Worm (Caenorhabditis elegans) whole organism, young adult: ENCODE data around the gene aqp-3.

Source experiments
- B0019.2 ChIP-seq: fragments of 200-800 bp; sonication (Bioruptor generic); conservative IDR thresholded peaks from 2 replicates; pipeline ENCODE4 v1.3.6; 2022; ENCODE audit warnings: missing genetic modification reagents, missing genetic modification characterization, missing compliant biosample characterization
- B0336.3 ChIP-seq: fragments of 200-800 bp; sonication (Bioruptor generic); IDR thresholded peaks from 2 replicates; pipeline ENCODE4 v1.3.6; 2022; ENCODE audit warnings: missing genetic modification characterization, missing compliant biosample characterization
- C06A6.2 ChIP-seq: fragments of 200-800 bp; sonication (Bioruptor generic); conservative IDR thresholded peaks from 2 replicates; pipeline ENCODE4 v1.3.6; 2022; ENCODE audit warnings: missing genetic modification characterization, missing compliant biosample characterization
- F22D6.2 ChIP-seq: sonication (generic microtip); optimal IDR thresholded peaks from 2 replicates; lab custom pipeline; 2016; ENCODE audit warnings: mild to moderate bottlenecking, missing genetic modification characterization, missing compliant biosample characterization
- F52B5.7 ChIP-seq: sonication (generic microtip); optimal IDR thresholded peaks from 2 replicates; lab custom pipeline; 2016; ENCODE audit warnings: mild to moderate bottlenecking, missing genetic modification characterization, missing compliant biosample characterization
- F57C9.4 ChIP-seq: sonication (generic microtip); optimal IDR thresholded peaks from 2 replicates; lab custom pipeline; 2017; ENCODE audit warnings: mild to moderate bottlenecking, missing genetic modification characterization, missing compliant biosample characterization
- K11D2.4 ChIP-seq: fragments of 200-800 bp; sonication (Bioruptor generic); IDR thresholded peaks from 2 replicates; pipeline ENCODE4 v1.3.6; 2022; ENCODE audit warnings: missing genetic modification reagents, missing genetic modification characterization, missing compliant biosample characterization
- K12H6.12 ChIP-seq: fragments of 200-800 bp; sonication (Bioruptor generic); optimal IDR thresholded peaks from 2 replicates; lab custom pipeline; 2018; ENCODE audit warnings: mild to moderate bottlenecking, missing genetic modification characterization, missing compliant biosample characterization
- T26A5.8 ChIP-seq: sonication (generic microtip); optimal IDR thresholded peaks from 2 replicates; lab custom pipeline; 2016; ENCODE audit warnings: missing genetic modification characterization, missing compliant biosample characterization
- Y67H2A.10 ChIP-seq: fragments of 200-800 bp; sonication (Bioruptor generic); conservative IDR thresholded peaks from 2 replicates; pipeline ENCODE4 v1.3.6; 2022; ENCODE audit warnings: missing genetic modification reagents, missing genetic modification characterization, missing compliant biosample characterization
- Y95B8A.8 ChIP-seq: fragments of 200-800 bp; sonication (Bioruptor generic); IDR thresholded peaks from 2 replicates; pipeline ENCODE4 v1.3.6; 2022; ENCODE audit warnings: missing genetic modification reagents, missing genetic modification characterization, missing compliant biosample characterization
- ZK185.1 ChIP-seq: sonication (generic microtip); optimal IDR thresholded peaks from 2 replicates; lab custom pipeline; 2016; ENCODE audit warnings: mild to moderate bottlenecking, missing genetic modification characterization, missing compliant biosample characterization; ENCODE audit not compliant: poor library complexity, severe bottlenecking
- ama-1 ChIP-seq, 3 experiments: fragments of 150-350 bp in 1 of 3; sonication (generic microtip) in 2 of 3; optimal IDR thresholded peaks; 2 replicates each; lab custom pipeline; 2014 to 2018; ENCODE audit warnings: missing biosample characterization in 2 of 3, missing genetic modification characterization in 2 of 3, missing genetic modification reagents in 2 of 3
- atf-7 ChIP-seq: sonication (generic microtip); optimal IDR thresholded peaks from 2 replicates; lab custom pipeline; 2017; ENCODE audit warnings: mild to moderate bottlenecking, missing genetic modification characterization, missing compliant biosample characterization
- attf-3 ChIP-seq: fragments of 200-800 bp; sonication (Bioruptor generic); conservative IDR thresholded peaks from 2 replicates; pipeline ENCODE4 v1.3.6; 2022; ENCODE audit warnings: missing genetic modification reagents, missing genetic modification characterization, missing compliant biosample characterization
- attf-5 ChIP-seq: fragments of 200-800 bp; sonication (Bioruptor generic); optimal IDR thresholded peaks from 2 replicates; lab custom pipeline; 2018; ENCODE audit warnings: mild to moderate bottlenecking, missing genetic modification characterization, missing compliant biosample characterization
- ceh-27 ChIP-seq: fragments of 200-800 bp; sonication (Bioruptor generic); optimal IDR thresholded peaks from 2 replicates; lab custom pipeline; 2018; ENCODE audit warnings: mild to moderate bottlenecking, missing genetic modification characterization, moderate library complexity, missing compliant biosample characterization
- ceh-40 ChIP-seq: fragments of 200-800 bp; sonication (Bioruptor generic); IDR thresholded peaks from 2 replicates; pipeline ENCODE4 v1.3.6; 2022; ENCODE audit warnings: missing genetic modification characterization, missing compliant biosample characterization
- chd-7 ChIP-seq: sonication (generic microtip); optimal IDR thresholded peaks from 2 replicates; lab custom pipeline; 2016; ENCODE audit warnings: mild to moderate bottlenecking, missing genetic modification characterization, moderate library complexity, missing compliant biosample characterization
- die-1 ChIP-seq: sonication (generic microtip); optimal IDR thresholded peaks from 2 replicates; lab custom pipeline; 2016; ENCODE audit warnings: missing genotype, mild to moderate bottlenecking, missing genetic modification characterization, missing compliant biosample characterization
- dox-1 ChIP-seq: fragments of 200-800 bp; sonication (Bioruptor generic); IDR thresholded peaks from 2 replicates; pipeline ENCODE4 v1.3.6; 2022; ENCODE audit warnings: missing genetic modification reagents, missing genetic modification characterization, missing compliant biosample characterization
- egl-44 ChIP-seq: fragments of 200-800 bp; sonication (Bioruptor generic); IDR thresholded peaks from 2 replicates; pipeline ENCODE4 v1.3.6; 2022; ENCODE audit warnings: missing genetic modification reagents, missing genetic modification characterization, missing compliant biosample characterization
- egrh-3 ChIP-seq: fragments of 200-800 bp; sonication (Bioruptor generic); IDR thresholded peaks from 2 replicates; pipeline ENCODE4 v1.3.6; 2022; ENCODE audit warnings: missing genetic modification reagents, missing genetic modification characterization, missing compliant biosample characterization
- ekl-4 ChIP-seq: fragments of 200-800 bp; sonication (Bioruptor generic); IDR thresholded peaks from 2 replicates; pipeline ENCODE4 v1.3.6; 2022; ENCODE audit warnings: missing genetic modification reagents, missing genetic modification characterization, missing compliant biosample characterization
- ets-4 ChIP-seq: fragments of 200-800 bp; sonication (Bioruptor generic); optimal IDR thresholded peaks from 2 replicates; lab custom pipeline; 2018; ENCODE audit warnings: mild to moderate bottlenecking, missing genetic modification characterization, missing compliant biosample characterization
- hmg-1.2 ChIP-seq: fragments of 200-800 bp; sonication (Bioruptor generic); IDR thresholded peaks from 2 replicates; pipeline ENCODE4 v1.3.6; 2022; ENCODE audit warnings: missing genetic modification reagents, missing genetic modification characterization, missing compliant biosample characterization
- let-526 ChIP-seq: fragments of 200-800 bp; sonication (Bioruptor generic); IDR thresholded peaks from 2 replicates; pipeline ENCODE4 v1.3.6; 2022; ENCODE audit warnings: missing genetic modification reagents, missing genetic modification characterization, missing compliant biosample characterization
- let-607 ChIP-seq, 2 experiments: fragments of 200-800 bp in 1 of 2; sonication (Bioruptor generic) in 1 of 2; sonication (generic microtip) in 1 of 2; optimal IDR thresholded peaks; 2 replicates each; lab custom pipeline; 2016 to 2018; ENCODE audit warnings: mild to moderate bottlenecking in 2 of 2, missing compliant biosample characterization in 2 of 2, missing genetic modification characterization in 2 of 2, moderate library complexity in 2 of 2, missing genotype in 1 of 2
- lin-35 ChIP-seq, 3 experiments: fragments of 150-350 bp in 2 of 3; sonication (generic microtip) in 1 of 3; optimal IDR thresholded peaks; 2 replicates each; lab custom pipeline; 2014 to 2018; ENCODE audit warnings: missing biosample characterization in 3 of 3, missing genetic modification characterization in 3 of 3, missing genetic modification reagents in 3 of 3
- lin-54 ChIP-seq: fragments of 200-800 bp; sonication (Bioruptor generic); optimal IDR thresholded peaks from 2 replicates; lab custom pipeline; 2018; ENCODE audit warnings: mild to moderate bottlenecking, missing genetic modification characterization, missing compliant biosample characterization
- lir-1 ChIP-seq: fragments of 200-800 bp; sonication (Bioruptor generic); conservative IDR thresholded peaks from 2 replicates; pipeline ENCODE4 v1.3.6; 2022; ENCODE audit warnings: missing genetic modification reagents, missing genetic modification characterization, missing compliant biosample characterization
- madf-10 ChIP-seq: sonication (generic microtip); optimal IDR thresholded peaks from 2 replicates; lab custom pipeline; 2016; ENCODE audit warnings: mild to moderate bottlenecking, missing genetic modification characterization, missing compliant biosample characterization
- madf-3 ChIP-seq: fragments of 200-800 bp; sonication (Bioruptor generic); IDR thresholded peaks from 2 replicates; pipeline ENCODE4 v1.3.6; 2022; ENCODE audit warnings: missing genetic modification reagents, missing genetic modification characterization, missing compliant biosample characterization
- madf-6 ChIP-seq: fragments of 200-800 bp; sonication (Bioruptor generic); IDR thresholded peaks from 2 replicates; pipeline ENCODE4 v1.3.6; 2022; ENCODE audit warnings: missing genetic modification reagents, missing genetic modification characterization, missing compliant biosample characterization
- mcd-1 ChIP-seq: fragments of 200-800 bp; sonication (Bioruptor generic); IDR thresholded peaks from 2 replicates; pipeline ENCODE4 v1.3.6; 2022; ENCODE audit warnings: missing genetic modification reagents, missing genetic modification characterization, missing compliant biosample characterization
- nfya-1 ChIP-seq: sonication (generic microtip); optimal IDR thresholded peaks from 2 replicates; lab custom pipeline; 2017; ENCODE audit warnings: antibody characterized with exemption, missing compliant biosample characterization, missing genetic modification characterization, borderline replicate concordance; ENCODE audit not compliant: insufficient read depth
- pbrm-1 ChIP-seq: fragments of 200-800 bp; sonication (Bioruptor generic); IDR thresholded peaks from 2 replicates; pipeline ENCODE4 v1.3.6; 2022; ENCODE audit warnings: missing genetic modification reagents, missing genetic modification characterization, missing compliant biosample characterization
- rcor-1 ChIP-seq: fragments of 200-800 bp; sonication (Bioruptor generic); IDR thresholded peaks from 2 replicates; pipeline ENCODE4 v1.3.6; 2022; ENCODE audit warnings: missing genetic modification reagents, missing genetic modification characterization, missing compliant biosample characterization
- rpc-1 ChIP-seq, 2 experiments: fragments of 150-350 bp in 1 of 2; sonication (generic microtip) in 1 of 2; optimal IDR thresholded peaks; 2 replicates each; lab custom pipeline; 2014 to 2018; ENCODE audit warnings: missing biosample characterization in 1 of 2, missing genetic modification characterization in 1 of 2, missing genetic modification reagents in 1 of 2, missing genotype in 1 of 2
- sdz-38 ChIP-seq: sonication (generic microtip); optimal IDR thresholded peaks from 2 replicates; lab custom pipeline; 2016; ENCODE audit warnings: missing genotype, missing genetic modification characterization, missing compliant biosample characterization
- somi-1 ChIP-seq: fragments of 200-800 bp; sonication (Bioruptor generic); optimal IDR thresholded peaks from 2 replicates; lab custom pipeline; 2018; ENCODE audit warnings: mild to moderate bottlenecking, missing genetic modification characterization, missing compliant biosample characterization
- tbp1 ChIP-seq: fragments of 200-800 bp; sonication (Bioruptor generic); optimal IDR thresholded peaks from 2 replicates; lab custom pipeline; 2018; ENCODE audit warnings: mild to moderate bottlenecking, missing genetic modification characterization, missing compliant biosample characterization
- tlf-1 ChIP-seq: fragments of 200-800 bp; sonication (Bioruptor generic); optimal IDR thresholded peaks from 2 replicates; lab custom pipeline; 2018; ENCODE audit warnings: mild to moderate bottlenecking, missing genetic modification characterization, missing compliant biosample characterization
- unc-130 ChIP-seq: sonication (generic microtip); optimal IDR thresholded peaks from 2 replicates; lab custom pipeline; 2016; ENCODE audit warnings: missing genetic modification reagents, missing genetic modification characterization, missing compliant biosample characterization
- unc-62 ChIP-seq: fragments of 150-350 bp; optimal IDR thresholded peaks from 2 replicates; lab custom pipeline; 2014; ENCODE audit warnings: missing biosample characterization, missing genetic modification reagents, missing genetic modification characterization
- zfh-2 ChIP-seq: fragments of 200-800 bp; sonication (Bioruptor generic); conservative IDR thresholded peaks from 2 replicates; pipeline ENCODE4 v1.3.6; 2022; ENCODE audit warnings: missing genetic modification reagents, missing genetic modification characterization, missing compliant biosample characterization
- ztf-25 ChIP-seq: fragments of 200-800 bp; sonication (Bioruptor generic); IDR thresholded peaks from 2 replicates; pipeline ENCODE4 v1.3.6; 2022; ENCODE audit warnings: missing genetic modification reagents, missing genetic modification characterization, missing compliant biosample characterization
- ztf-26 ChIP-seq: sonication (generic microtip); optimal IDR thresholded peaks from 2 replicates; lab custom pipeline; 2017; ENCODE audit warnings: missing genetic modification characterization, missing compliant biosample characterization

Gene aqp-3

ce11 chrIV:10935336-10935735, 30.9 kb downstream of the aqp-3 start:
- TF ChIP-seq chd-7 (tag; lab: Kevin White, UChicago) (peak; percentile 85), ztf-26 (peak; percentile 31), unc-62 (peak; percentile 73), die-1 (tag; lab: Kevin White, UChicago) (peak; percentile 46), T26A5.8 (tag; lab: Kevin White, UChicago) (no peak), sdz-38 (no peak), B0336.3 (GFP tag; lab: Robert Waterston, UW) (peak; percentile 17; the same call in 1 of the 2 replicates), egrh-3 (GFP tag; lab: Robert Waterston, UW) (peak; percentile 29; the same call in 1 of the 2 replicates), C06A6.2 (peak; percentile 66; the same call in 1 of the 2 replicates), K11D2.4 (peak; percentile 88), ceh-40 (0 out of 2 replicates have a peak, but pooled peaks have one; percentile 27), madf-3 (GFP tag; lab: Robert Waterston, UW) (peak; percentile 80; the same call in 1 of the 2 replicates), egl-44 (GFP tag; lab: Robert Waterston, UW) (peak; percentile 74), zfh-2 (peak; percentile 58), mcd-1 (GFP tag; lab: Robert Waterston, UW) (peak; percentile 76), ztf-25 (GFP tag; lab: Robert Waterston, UW) (no peak), rpc-1 (optimal IDR thresholded peaks at IDR 0.05; lab: Kevin White, UChicago) (no peak), rpc-1 (tag; optimal IDR thresholded peaks at IDR 0.05; lab: Kevin White, UChicago) (no peak), tbp1 (GFP tag; lab: Kevin White, UChicago) (peak; percentile 54), atf-7 (tag; lab: Kevin White, UChicago) (peak; percentile 74), ets-4 (GFP tag; lab: Kevin White, UChicago) (no peak), madf-10 (tag; lab: Kevin White, UChicago) (peak; percentile 59), let-526 (GFP tag; lab: Robert Waterston, UW) (peak; percentile 89), F22D6.2 (tag; lab: Kevin White, UChicago) (peak; percentile 18), hmg-1.2 (GFP tag; lab: Robert Waterston, UW) (peak; percentile 77), attf-5 (peak; percentile 72), pbrm-1 (GFP tag; lab: Robert Waterston, UW) (peak; percentile 74), somi-1 (GFP tag; lab: Kevin White, UChicago) (peak; percentile 91), madf-6 (GFP tag; lab: Robert Waterston, UW) (no peak; the same call in 1 of the 2 replicates), dox-1 (GFP tag; lab: Robert Waterston, UW) (peak; percentile 75), Y95B8A.8 (GFP tag; lab: Robert Waterston, UW) (peak; percentile 88), lin-54 (GFP tag; lab: Kevin White, UChicago) (peak; percentile 62), F52B5.7 (peak; percentile 73), rcor-1 (GFP tag; lab: Robert Waterston, UW) (peak; percentile 29; the same call in 1 of the 2 replicates), lir-1 (peak; percentile 55), lin-35 (GFP tag; optimal IDR thresholded peaks at IDR 0.05; lab: Kevin White, UChicago) (peak in 1 of 3 experiments; percentile 85), tlf-1 (GFP tag; lab: Kevin White, UChicago) (peak; percentile 78), let-607 (tag; optimal IDR thresholded peaks at IDR 0.05; lab: Kevin White, UChicago) (peak in 1 of 2 experiments; percentile 14), unc-130 (GFP tag; lab: Kevin White, UChicago) (no peak), ekl-4 (GFP tag; lab: Robert Waterston, UW) (peak; percentile 85), ceh-27 (peak; percentile 83), ama-1 (optimal IDR thresholded peaks at IDR 0.05; lab: Kevin White, UChicago) (peak; percentile 93), ama-1 (GFP tag; optimal IDR thresholded peaks at IDR 0.05; lab: Kevin White, UChicago) (no peak), attf-3 (no peak), Y67H2A.10 (peak; percentile 70; the same call in 1 of the 2 replicates), B0019.2 (no peak), F57C9.4 (tag; lab: Kevin White, UChicago) (no peak), ZK185.1 (peak; percentile 71), nfya-1 (tag; lab: Kevin White, UChicago) (no peak), K12H6.12 (peak; percentile 71)
